Worm (Caenorhabditis elegans) whole organism, mixed stage, embryonic: ENCODE measurements around the gene rnr-2.

ENCODE experiments used
- M03D4.4 ChIP-seq: sonication (generic microtip); optimal IDR thresholded peaks from 2 replicates; lab custom pipeline; 2017; ENCODE audit warnings: mild to moderate bottlenecking, missing genetic modification characterization, missing compliant biosample characterization
- blmp-1 ChIP-seq: fragments of 150-350 bp; optimal IDR thresholded peaks from 2 replicates; lab custom pipeline; 2014; ENCODE audit warnings: missing biosample characterization, missing genetic modification characterization
- ceh-39 ChIP-seq: fragments of 150-350 bp; optimal IDR thresholded peaks from 2 replicates; lab custom pipeline; 2014; ENCODE audit warnings: missing biosample characterization, missing genetic modification characterization
- ceh-43 ChIP-seq: fragments of 200-800 bp; sonication (Bioruptor generic); optimal IDR thresholded peaks from 2 replicates; lab custom pipeline; 2018; ENCODE audit warnings: mild to moderate bottlenecking, missing genetic modification characterization, moderate library complexity, missing compliant biosample characterization
- ceh-83 ChIP-seq: fragments of 200-800 bp; sonication (Bioruptor generic); optimal IDR thresholded peaks from 2 replicates; lab custom pipeline; 2018; ENCODE audit warnings: mild to moderate bottlenecking, missing genetic modification characterization, missing compliant biosample characterization
- ces-1 ChIP-seq: fragments of 150-350 bp; optimal IDR thresholded peaks from 2 replicates; lab custom pipeline; 2014; ENCODE audit warnings: missing biosample characterization, missing genetic modification reagents, missing genetic modification characterization
- cnd-1 ChIP-seq: fragments of 200-800 bp; sonication (Bioruptor generic); optimal IDR thresholded peaks from 2 replicates; lab custom pipeline; 2018; ENCODE audit warnings: mild to moderate bottlenecking, missing genetic modification characterization, missing compliant biosample characterization
- drap-1 ChIP-seq: fragments of 200-800 bp; sonication (Bioruptor generic); optimal IDR thresholded peaks from 3 replicates; lab custom pipeline; 2018; ENCODE audit warnings: mild to moderate bottlenecking, missing genetic modification characterization, missing compliant biosample characterization
- elt-1 ChIP-seq: sonication (generic microtip); optimal IDR thresholded peaks from 2 replicates; lab custom pipeline; 2017; ENCODE audit warnings: missing genetic modification characterization, mild to moderate bottlenecking, missing compliant biosample characterization, antibody characterized with exemption, moderate library complexity, borderline replicate concordance; ENCODE audit not compliant: insufficient read depth
- elt-3 ChIP-seq: fragments of 150-350 bp; optimal IDR thresholded peaks from 2 replicates; lab custom pipeline; 2014; ENCODE audit warnings: missing biosample characterization, missing genetic modification characterization
- hlh-1 ChIP-seq: fragments of 150-350 bp; optimal IDR thresholded peaks from 2 replicates; lab custom pipeline; 2014; ENCODE audit warnings: missing biosample characterization, missing genetic modification reagents, missing genetic modification characterization
- lsy-2 ChIP-seq: fragments of 150-350 bp; optimal IDR thresholded peaks from 2 replicates; lab custom pipeline; 2014; ENCODE audit warnings: missing biosample characterization, missing genetic modification characterization
- mab-5 ChIP-seq: fragments of 150-350 bp; optimal IDR thresholded peaks from 2 replicates; lab custom pipeline; 2014; ENCODE audit warnings: missing biosample characterization, missing genetic modification characterization
- mep-1 ChIP-seq: fragments of 150-350 bp; optimal IDR thresholded peaks from 2 replicates; lab custom pipeline; 2017; ENCODE audit warnings: missing biosample characterization, missing genetic modification reagents, missing genetic modification characterization, inconsistent platforms
- mls-2 ChIP-seq: sonication (generic microtip); optimal IDR thresholded peaks from 2 replicates; lab custom pipeline; 2016; ENCODE audit warnings: mild to moderate bottlenecking, missing genetic modification characterization, moderate library complexity, missing compliant biosample characterization
- nhr-237 ChIP-seq: fragments of 150-350 bp; optimal IDR thresholded peaks from 2 replicates; lab custom pipeline; 2014; ENCODE audit warnings: missing biosample characterization, missing genetic modification characterization
- nhr-28 ChIP-seq: fragments of 150-350 bp; optimal IDR thresholded peaks from 2 replicates; lab custom pipeline; 2014; ENCODE audit warnings: missing biosample characterization, missing genetic modification characterization
- nhr-76 ChIP-seq: sonication (generic microtip); optimal IDR thresholded peaks from 2 replicates; lab custom pipeline; 2017; ENCODE audit warnings: missing biosample characterization, missing genetic modification characterization
- sem-2 ChIP-seq: fragments of 200-800 bp; sonication (Bioruptor generic); optimal IDR thresholded peaks from 2 replicates; lab custom pipeline; 2018; ENCODE audit warnings: mild to moderate bottlenecking, missing genetic modification characterization, missing compliant biosample characterization
- snpc-4 ChIP-seq: fragments of 150-350 bp; optimal IDR thresholded peaks from 2 replicates; lab custom pipeline; 2014; ENCODE audit warnings: missing biosample characterization, missing genetic modification characterization
- sptf-1 ChIP-seq: sonication (generic microtip); optimal IDR thresholded peaks from 2 replicates; lab custom pipeline; 2017; ENCODE audit warnings: mild to moderate bottlenecking, missing genetic modification characterization, moderate library complexity, missing compliant biosample characterization
- tbx-8 ChIP-seq: fragments of 200-800 bp; sonication (Bioruptor generic); optimal IDR thresholded peaks from 2 replicates; lab custom pipeline; 2018; ENCODE audit warnings: mild to moderate bottlenecking, missing genetic modification characterization, moderate library complexity, missing compliant biosample characterization
- unc-120 ChIP-seq: sonication (generic microtip); optimal IDR thresholded peaks from 2 replicates; lab custom pipeline; 2017; ENCODE audit warnings: missing genetic modification characterization, missing compliant biosample characterization; ENCODE audit not compliant: poor library complexity, severe bottlenecking
- unc-39 ChIP-seq: fragments of 150-350 bp; optimal IDR thresholded peaks from 2 replicates; lab custom pipeline; 2014; ENCODE audit warnings: missing biosample characterization, missing genetic modification characterization
- unc-62 ChIP-seq: fragments of 150-350 bp; optimal IDR thresholded peaks from 2 replicates; lab custom pipeline; 2014; ENCODE audit warnings: missing biosample characterization, missing genetic modification reagents, missing genetic modification characterization
- zip-8 ChIP-seq: fragments of 150-350 bp; optimal IDR thresholded peaks from 2 replicates; lab custom pipeline; 2014; ENCODE audit warnings: missing biosample characterization, missing genetic modification characterization
- ztf-11 ChIP-seq: fragments of 150-350 bp; optimal IDR thresholded peaks from 2 replicates; lab custom pipeline; 2014; ENCODE audit warnings: missing biosample characterization, missing genetic modification characterization

Gene rnr-2

ce11 chrIII:4094681-4095080 lies at the start of gene rnr-2:
TSS of gene rnr-2 (minus strand) at chrIII:4094921.
- TF ChIP-seq ceh-39 (tag; lab: Kevin White, UChicago) (no peak), hlh-1 (tag; lab: Kevin White, UChicago) (peak; percentile 3), ztf-11 (tag; lab: Kevin White, UChicago) (no peak)

- TF ChIP-seq blmp-1 (tag; lab: Kevin White, UChicago) (no peak), mls-2 (tag; lab: Kevin White, UChicago) (no peak), ces-1 (no peak), elt-3 (tag; lab: Kevin White, UChicago) (no peak), tbx-8 (GFP tag; lab: Kevin White, UChicago) (no peak), elt-1 (tag; lab: Kevin White, UChicago) (no peak), ceh-43 (no peak), ceh-83 (GFP tag; lab: Kevin White, UChicago) (no peak), ztf-11 (tag; lab: Kevin White, UChicago) (no peak), M03D4.4 (tag; lab: Kevin White, UChicago) (no peak), nhr-28 (tag; lab: Kevin White, UChicago) (no peak)
- TF ChIP-seq, all 35 proteins: peak for 0
Observed at ce11 chrIII:4143170-4143569, 48.4 kb upstream of the rnr-2 start.

- TF ChIP-seq nhr-76: no peak
- TF ChIP-seq elt-1 (tag; lab: Kevin White, UChicago): no peak
Observed at ce11 chrIII:4137180-4137579, 42.5 kb upstream of the rnr-2 start.

ce11 chrIII:4134059-4134458 lies 39.3 kb upstream of the rnr-2 start:
- TF ChIP-seq sem-2 (GFP tag; lab: Kevin White, UChicago): no peak
- TF ChIP-seq lsy-2 (tag; lab: Kevin White, UChicago): no peak
- no peak for TF ChIP-seq elt-3 (tag; lab: Kevin White, UChicago)
- TF ChIP-seq sptf-1 (tag; lab: Kevin White, UChicago): no peak
- TF ChIP-seq blmp-1 (tag; lab: Kevin White, UChicago): no peak
- no peak for TF ChIP-seq drap-1 (GFP tag; lab: Kevin White, UChicago)
- no peak for TF ChIP-seq mep-1 (tag; lab: Kevin White, UChicago)
- no peak for TF ChIP-seq tbx-8 (GFP tag; lab: Kevin White, UChicago)
- TF ChIP-seq ztf-11 (tag; lab: Kevin White, UChicago): no peak
- no peak for TF ChIP-seq ceh-39 (tag; lab: Kevin White, UChicago)
- no peak for TF ChIP-seq zip-8 (tag; lab: Kevin White, UChicago)
- TF ChIP-seq nhr-237 (tag; lab: Kevin White, UChicago): no peak
- no peak for TF ChIP-seq snpc-4 (tag; lab: Kevin White, UChicago)
- TF ChIP-seq unc-62: no peak
- TF ChIP-seq unc-39: no peak
- TF ChIP-seq cnd-1 (tag; lab: Kevin White, UChicago): no peak
- TF ChIP-seq unc-120 (tag; lab: Kevin White, UChicago): no peak
- TF ChIP-seq M03D4.4 (tag; lab: Kevin White, UChicago): no peak

- TF ChIP-seq mab-5 (tag; lab: Kevin White, UChicago) (no peak), ces-1 (peak; percentile 93)
Observed at ce11 chrIII:4131814-4132555, 37.3 kb upstream of the rnr-2 start.

ce11 chrIII:4123900-4124299 lies 29.2 kb upstream of the rnr-2 start:
- TF ChIP-seq ceh-39 (tag; lab: Kevin White, UChicago) (no peak), ces-1 (peak; percentile 45)

- TF ChIP-seq zip-8 (tag; lab: Kevin White, UChicago) (no peak), ces-1 (peak; percentile 75), mab-5 (tag; lab: Kevin White, UChicago) (no peak)
- TF ChIP-seq, all 35 proteins: peak for 1
Observed at ce11 chrIII:4123277-4123676, 28.6 kb upstream of the rnr-2 start.
